Fruit fly (Drosophila melanogaster) S2 (cell line): ENCODE results near the gene CG13386.

ENCODE experiments used
- CG8478 ChIP-seq: fragments of >200 bp; optimal IDR thresholded peaks from 2 replicates; lab custom pipeline; 2018
- CTCF ChIP-seq, 2 experiments: fragments of >200 bp; optimal IDR thresholded peaks; 2 replicates each; lab custom pipeline; 2018

CG13386 gene

dm6 chr2L:8371354-8371937 is 27.4 kb upstream of the CG13386 start:
- no peak for TF ChIP-seq CTCF (optimal IDR thresholded peaks at IDR 0.05; lab: Kevin White, UChicago)
- TF ChIP-seq CG8478 (lab: Kevin White, UChicago), result no peak

- TF ChIP-seq CG8478 (lab: Kevin White, UChicago) (no peak), CTCF (optimal IDR thresholded peaks at IDR 0.05; lab: Kevin White, UChicago) (no peak)
Observed at dm6 chr2L:8372248-8372647, 26.6 kb upstream of the CG13386 start.

dm6 chr2L:8374235-8374634 is 24.6 kb upstream of the CG13386 start, which contains the start of gene Wdr82:
Gene Wdr82, plus strand, starts transcription at chr2L:8374461.
- TF ChIP-seq CG8478 (lab: Kevin White, UChicago), result no peak
- TF ChIP-seq CTCF (optimal IDR thresholded peaks at IDR 0.05; lab: Kevin White, UChicago), result no peak

- TF ChIP-seq CTCF (optimal IDR thresholded peaks at IDR 0.05; lab: Kevin White, UChicago) (no peak), CG8478 (lab: Kevin White, UChicago) (no peak)
Observed at dm6 chr2L:8376717-8377116, 22.1 kb upstream of the CG13386 start, which contains the start of the genes CG13390 and CG17294. Gene CG13390, minus strand, starts transcription at chr2L:8376797. Gene CG17294, plus strand, starts transcription at chr2L:8377035.

dm6 chr2L:8381508-8382036 is 17.2 kb upstream of the CG13386 start, which contains the start of gene AlaRS:
Gene AlaRS, minus strand, starts transcription at chr2L:8381764.
- TF ChIP-seq CTCF (optimal IDR thresholded peaks at IDR 0.05; lab: Kevin White, UChicago) (no peak), CG8478 (lab: Kevin White, UChicago) (no peak)

- TF ChIP-seq CTCF (optimal IDR thresholded peaks at IDR 0.05; lab: Kevin White, UChicago) (no peak), CG8478 (lab: Kevin White, UChicago) (no peak)
Observed at dm6 chr2L:8382646-8383045, 16.2 kb upstream of the CG13386 start, which contains the start of the genes CG13392 and Rcd4. Gene CG13392, minus strand, starts transcription at chr2L:8382807. Gene Rcd4, plus strand, starts transcription at chr2L:8382861.

DNA sequence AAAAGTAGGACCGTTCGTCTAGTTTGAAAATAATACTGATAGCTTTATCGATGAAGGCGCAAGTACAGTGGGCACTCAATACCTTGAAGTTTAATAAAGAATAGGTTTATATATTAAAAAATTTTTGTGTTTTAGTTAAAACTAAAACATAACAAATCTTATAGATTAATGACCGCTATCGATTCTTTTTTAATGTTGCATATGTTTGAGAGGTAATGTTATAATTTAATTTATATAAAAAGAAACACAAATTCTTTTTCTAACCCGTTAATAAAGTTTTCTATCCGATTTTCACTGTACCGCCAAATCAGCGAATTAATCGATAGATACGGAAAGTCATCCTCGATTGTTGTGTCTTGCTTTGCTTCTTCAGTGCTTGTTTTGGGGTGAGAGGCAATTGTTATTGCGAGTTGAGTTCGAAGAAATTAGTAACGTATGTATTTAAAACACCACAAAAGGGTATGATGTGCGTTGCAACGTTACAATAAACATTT is 14.7 kb upstream of the CG13386 start, which contains the start of the genes Dad1 and CG13384:
Dad1 (minus strand) TSS at position 30 of the 494 bp plus-strand sequence.
CG13384 (plus strand) TSS at position 348 of the 494 bp plus-strand sequence.
- TF ChIP-seq CTCF (optimal IDR thresholded peaks at IDR 0.05; lab: Kevin White, UChicago) (no peak), CG8478 (lab: Kevin White, UChicago) (no peak)

DNA sequence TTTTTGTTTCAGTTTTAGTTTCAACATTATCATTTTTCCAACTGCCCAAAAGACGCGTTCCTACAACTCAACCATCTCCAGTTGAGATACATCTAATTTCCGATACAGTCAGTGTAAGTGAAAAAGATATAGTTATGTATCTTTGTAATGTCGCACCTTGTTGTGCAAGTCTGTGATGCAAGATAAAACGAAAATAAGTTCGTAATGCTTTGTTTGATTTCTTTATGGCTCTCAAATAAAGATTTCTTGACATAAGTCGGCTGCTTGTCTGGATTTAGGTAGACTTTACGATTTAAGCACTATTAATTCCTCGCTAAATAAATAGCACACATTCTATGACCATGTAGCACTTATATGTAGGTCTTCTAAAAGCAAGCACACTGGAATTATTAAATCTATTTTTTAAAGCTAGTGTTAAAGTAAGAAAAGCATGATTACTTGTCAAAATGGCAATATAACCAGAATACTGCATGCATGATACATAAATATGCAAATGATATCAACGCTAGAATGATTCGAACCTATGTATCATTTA is 13.8 kb upstream of the CG13386 start:
- TF ChIP-seq CG8478 (lab: Kevin White, UChicago), result no peak
- TF ChIP-seq CTCF (optimal IDR thresholded peaks at IDR 0.05; lab: Kevin White, UChicago), result no peak

- TF ChIP-seq CG8478 (lab: Kevin White, UChicago), result no peak
- TF ChIP-seq CTCF (optimal IDR thresholded peaks at IDR 0.05; lab: Kevin White, UChicago), result no peak
Observed at dm6 chr2L:8385849-8386248, 13.0 kb upstream of the CG13386 start.

dm6 chr2L:8389231-8389630 is 9.6 kb upstream of the CG13386 start, which contains the start of gene CG42819:
Gene CG42819, minus strand, starts transcription at chr2L:8389331.
- no peak for TF ChIP-seq CG8478 (lab: Kevin White, UChicago)
- TF ChIP-seq CTCF (optimal IDR thresholded peaks at IDR 0.05; lab: Kevin White, UChicago), result no peak

DNA sequence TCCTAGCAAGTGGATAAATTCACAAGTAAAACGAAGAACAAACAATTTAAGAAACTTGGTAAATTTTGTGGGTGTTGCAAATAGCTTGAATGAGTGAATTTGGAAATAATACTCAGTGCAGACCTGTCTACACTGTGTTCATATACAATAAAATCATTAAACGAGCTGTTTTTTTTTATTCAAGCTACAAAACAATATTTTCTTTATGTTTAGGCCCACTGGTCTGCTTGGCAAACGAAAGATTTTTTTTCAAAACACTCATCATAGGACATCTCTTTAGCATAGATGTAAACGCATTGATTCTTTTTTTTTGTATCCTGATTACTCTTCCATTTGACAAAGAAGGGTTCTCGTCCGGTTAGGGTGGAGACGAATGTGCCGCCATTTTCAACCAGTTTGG is 6.5 kb upstream of the CG13386 start, which contains the start of gene CG42820:
CG42820 (minus strand) TSS at position 101 of the 400 bp plus-strand sequence.
- TF ChIP-seq CTCF (optimal IDR thresholded peaks at IDR 0.05; lab: Kevin White, UChicago) (no peak), CG8478 (lab: Kevin White, UChicago) (no peak)

dm6 chr2L:8393122-8393521 is 5.7 kb upstream of the CG13386 start, which contains the start of gene Acp29AB:
Gene Acp29AB, minus strand, starts transcription at chr2L:8393222.
- TF ChIP-seq CG8478 (lab: Kevin White, UChicago) (no peak), CTCF (optimal IDR thresholded peaks at IDR 0.05; lab: Kevin White, UChicago) (no peak)

dm6 chr2L:8394180-8394579 is 4.6 kb upstream of the CG13386 start, which contains the start of gene lectin-29Ca:
Gene lectin-29Ca, minus strand, starts transcription at chr2L:8394280.
- TF ChIP-seq CG8478 (lab: Kevin White, UChicago) (no peak), CTCF (optimal IDR thresholded peaks at IDR 0.05; lab: Kevin White, UChicago) (no peak)

dm6 chr2L:8394840-8395239 is 4.0 kb upstream of the CG13386 start, which contains the start of gene Peritrophin-15b:
Gene Peritrophin-15b, minus strand, starts transcription at chr2L:8394940.
- TF ChIP-seq CG8478 (lab: Kevin White, UChicago) (no peak), CTCF (optimal IDR thresholded peaks at IDR 0.05; lab: Kevin White, UChicago) (no peak)
